Fruit fly (Drosophila melanogaster): ENCODE data around the gene CG9701.

CG9701 gene

dm6 chr3L:16710258-16711020, 22.9 kb upstream of the CG9701 start (continued):
- TF ChIP-seq CHES-1-like (GFP tag; optimal IDR thresholded peaks at IDR 0.05) (no peak), CG12219 (GFP tag; optimal IDR thresholded peaks at IDR 0.05) (no peak), org-1 (GFP tag; optimal IDR thresholded peaks at IDR 0.05) (no peak), CG11723 (GFP tag; optimal IDR thresholded peaks at IDR 0.05) (no peak), CG7357 (GFP tag; IDR thresholded peaks at IDR 0.05) (peak; percentile 54; the same call in 2 of the 3 replicates), CG18262 (tag; optimal IDR thresholded peaks at IDR 0.05) (peak; percentile 58), CG10654 (GFP tag; optimal IDR thresholded peaks at IDR 0.05) (peak; percentile 41), NC2β (GFP tag; optimal IDR thresholded peaks at IDR 0.05) (no peak), CG2116 (GFP tag; optimal IDR thresholded peaks at IDR 0.05) (peak; percentile 14), CG31441 (GFP tag; IDR thresholded peaks at IDR 0.05) (peak; percentile 67), CG9215 (GFP tag; IDR thresholded peaks at IDR 0.05) (peak; percentile 48; the same call in 1 of the 2 replicates), CG18764 (GFP tag; optimal IDR thresholded peaks at IDR 0.05) (no peak), CG31388 (GFP tag; optimal IDR thresholded peaks at IDR 0.05) (no peak), chif (GFP tag; optimal IDR thresholded peaks at IDR 0.05) (no peak), dm (GFP tag; optimal IDR thresholded peaks at IDR 0.05) (peak; percentile 48), CG18599 (GFP tag; optimal IDR thresholded peaks at IDR 0.05) (peak; percentile 74), peb (GFP tag; IDR thresholded peaks at IDR 0.05) (no peak), Xrp1 (GFP tag; IDR thresholded peaks at IDR 0.05) (peak; percentile 70), Dek (tag; optimal IDR thresholded peaks at IDR 0.05) (peak; percentile 25), cas (GFP tag; IDR thresholded peaks at IDR 0.05) (no peak), dimm (GFP tag; IDR thresholded peaks at IDR 0.05) (no peak), Vsx1 (GFP tag; optimal IDR thresholded peaks at IDR 0.05) (peak; percentile 60), CG12299 (tag; optimal IDR thresholded peaks at IDR 0.05) (no peak), E2f2 (GFP tag; IDR thresholded peaks at IDR 0.05) (peak; percentile 28; the same call in 1 of the 2 replicates), run (tag; optimal IDR thresholded peaks at IDR 0.05) (no peak), sug (tag; optimal IDR thresholded peaks at IDR 0.05) (no peak), Ptx1 (GFP tag; IDR thresholded peaks at IDR 0.05) (peak; percentile 72), zen (tag; optimal IDR thresholded peaks at IDR 0.05) (peak; percentile 33), dmrt11E (tag; optimal IDR thresholded peaks at IDR 0.05) (peak; percentile 42), Meics (GFP tag; optimal IDR thresholded peaks at IDR 0.05) (peak; percentile 18), CG8765 (GFP tag; IDR thresholded peaks at IDR 0.05) (peak; percentile 46), Sox102F (GFP tag; optimal IDR thresholded peaks at IDR 0.05) (peak; percentile 12), CG10543 (GFP tag; optimal IDR thresholded peaks at IDR 0.05) (no peak), dati (GFP tag; IDR thresholded peaks at IDR 0.05) (no peak), CG2129 (GFP tag; IDR thresholded peaks at IDR 0.05; ENCODE audit: partially characterized antibody) (no peak), Abd-B (GFP tag; optimal IDR thresholded peaks at IDR 0.05) (peak; percentile 59), CG3847 (GFP tag; IDR thresholded peaks at IDR 0.05) (peak; percentile 29; the same call in 1 of the 2 replicates), CG6683 (GFP tag; optimal IDR thresholded peaks at IDR 0.05) (peak; percentile 28), esg (GFP tag; conservative IDR thresholded peaks at IDR 0.05) (peak; percentile 22; the same call in 1 of the 2 replicates), yki (optimal IDR thresholded peaks at IDR 0.05) (no peak), Dfd (GFP tag; optimal IDR thresholded peaks at IDR 0.05) (no peak), Stat92E (GFP tag; optimal IDR thresholded peaks at IDR 0.05) (no peak), CG14710 (tag; optimal IDR thresholded peaks at IDR 0.05) (peak; percentile 19), ci (GFP tag; IDR thresholded peaks at IDR 0.05) (0 out of 3 replicates have a peak, but pooled peaks have one; percentile 38), Drgx (GFP tag; IDR thresholded peaks at IDR 0.05) (peak; percentile 77), CoRest (tag; optimal IDR thresholded peaks at IDR 0.05) (peak; percentile 32), CG4854 (GFP tag; optimal IDR thresholded peaks at IDR 0.05) (no peak), Med (GFP tag) (peak; percentile 68), CG10147 (GFP tag; optimal IDR thresholded peaks at IDR 0.05) (peak; percentile 46)
